Worm (Caenorhabditis elegans) whole organism, L2 larva: ENCODE results near the gene lgc-38.

Experiments used
- R02D3.7 ChIP-seq: fragments of 150-350 bp; optimal IDR thresholded peaks from 2 replicates; lab custom pipeline; 2014; ENCODE audit warnings: missing biosample characterization, missing genetic modification characterization
- Y55F3AM.14 ChIP-seq: fragments of 200-800 bp; sonication (Bioruptor generic); optimal IDR thresholded peaks from 2 replicates; lab custom pipeline; 2018; ENCODE audit warnings: mild to moderate bottlenecking, missing genetic modification characterization, missing compliant biosample characterization
- ZK546.5 ChIP-seq: sonication (generic microtip); optimal IDR thresholded peaks from 2 replicates; lab custom pipeline; 2017; ENCODE audit warnings: missing biosample characterization, missing genetic modification characterization
- alr-1 ChIP-seq: fragments of 150-350 bp; optimal IDR thresholded peaks from 2 replicates; lab custom pipeline; 2014; ENCODE audit warnings: missing biosample characterization, missing genetic modification characterization
- aly-2 ChIP-seq: fragments of 150-350 bp; optimal IDR thresholded peaks from 2 replicates; lab custom pipeline; 2014; ENCODE audit warnings: missing biosample characterization, missing genetic modification characterization
- ama-1 ChIP-seq: fragments of 150-350 bp; optimal IDR thresholded peaks from 2 replicates; lab custom pipeline; 2018; ENCODE audit warnings: inconsistent platforms
- blmp-1 ChIP-seq: sonication (generic microtip); optimal IDR thresholded peaks from 2 replicates; lab custom pipeline; 2017; ENCODE audit warnings: missing genetic modification characterization, mild to moderate bottlenecking, missing compliant biosample characterization, antibody characterized with exemption, moderate library complexity; ENCODE audit not compliant: insufficient read depth
- ceh-16 ChIP-seq: fragments of 150-350 bp; optimal IDR thresholded peaks from 2 replicates; lab custom pipeline; 2014; ENCODE audit warnings: missing biosample characterization, missing genetic modification characterization
- ceh-82 ChIP-seq: fragments of 150-350 bp; optimal IDR thresholded peaks from 2 replicates; lab custom pipeline; 2014; ENCODE audit warnings: missing biosample characterization, missing genetic modification characterization
- crh-2 ChIP-seq: sonication (generic microtip); optimal IDR thresholded peaks from 2 replicates; lab custom pipeline; 2017; ENCODE audit warnings: missing biosample characterization, missing genetic modification characterization
- dmd-4 ChIP-seq: sonication (generic microtip); optimal IDR thresholded peaks from 2 replicates; lab custom pipeline; 2017; ENCODE audit warnings: missing biosample characterization, missing genetic modification characterization
- egl-27 ChIP-seq: sonication (generic microtip); optimal IDR thresholded peaks from 3 replicates; lab custom pipeline; 2017; ENCODE audit warnings: missing biosample characterization, missing genetic modification reagents, missing genetic modification characterization
- elt-1 ChIP-seq: fragments of 150-350 bp; optimal IDR thresholded peaks from 2 replicates; lab custom pipeline; 2014; ENCODE audit warnings: missing biosample characterization, missing genetic modification characterization
- elt-3 ChIP-seq: sonication (generic microtip); optimal IDR thresholded peaks from 2 replicates; lab custom pipeline; 2017; ENCODE audit warnings: missing biosample characterization, missing genetic modification characterization
- fos-1 ChIP-seq: fragments of 150-350 bp; optimal IDR thresholded peaks from 2 replicates; lab custom pipeline; 2014; ENCODE audit warnings: missing biosample characterization, missing genetic modification characterization
- gmeb-1 ChIP-seq: fragments of 150-350 bp; optimal IDR thresholded peaks from 2 replicates; lab custom pipeline; 2014; ENCODE audit warnings: missing biosample characterization, missing genetic modification characterization
- lin-11 ChIP-seq: fragments of 150-350 bp; sonication (generic microtip); optimal IDR thresholded peaks from 2 replicates; lab custom pipeline; 2014; ENCODE audit warnings: missing biosample characterization, missing genetic modification characterization, inconsistent platforms, mixed read lengths
- lin-13 ChIP-seq: fragments of 150-350 bp; optimal IDR thresholded peaks from 2 replicates; lab custom pipeline; 2014; ENCODE audit warnings: missing biosample characterization, missing genetic modification reagents, missing genetic modification characterization
- lin-39 ChIP-seq: fragments of 150-350 bp; optimal IDR thresholded peaks from 2 replicates; lab custom pipeline; 2014; ENCODE audit warnings: missing biosample characterization, missing genetic modification reagents, missing genetic modification characterization
- lsy-2 ChIP-seq, 2 experiments: fragments of 150-350 bp in 1 of 2; sonication (generic microtip) in 1 of 2; optimal IDR thresholded peaks; 2 replicates each; lab custom pipeline; 2014 to 2017; ENCODE audit warnings: missing biosample characterization in 2 of 2, missing genetic modification characterization in 2 of 2
- mab-5 ChIP-seq: fragments of 150-350 bp; optimal IDR thresholded peaks from 2 replicates; lab custom pipeline; 2014; ENCODE audit warnings: missing biosample characterization, missing genetic modification characterization
- mbf-1 ChIP-seq: sonication (generic microtip); optimal IDR thresholded peaks from 2 replicates; lab custom pipeline; 2017; ENCODE audit warnings: missing biosample characterization, missing genetic modification characterization
- mdl-1 ChIP-seq, 2 experiments: fragments of 150-350 bp in 1 of 2; sonication (generic microtip) in 1 of 2; optimal IDR thresholded peaks; 2 replicates each; lab custom pipeline; 2017; ENCODE audit warnings: missing biosample characterization in 2 of 2, missing genetic modification characterization in 2 of 2
- nhr-10 ChIP-seq: sonication (generic microtip); optimal IDR thresholded peaks from 2 replicates; lab custom pipeline; 2017; ENCODE audit warnings: missing biosample characterization, missing genetic modification characterization
- nhr-11 ChIP-seq: fragments of 150-350 bp; optimal IDR thresholded peaks from 2 replicates; lab custom pipeline; 2014; ENCODE audit warnings: missing biosample characterization, missing genetic modification characterization
- nhr-12 ChIP-seq: fragments of 150-350 bp; optimal IDR thresholded peaks from 2 replicates; lab custom pipeline; 2014; ENCODE audit warnings: missing biosample characterization, missing genetic modification characterization
- nhr-129 ChIP-seq: fragments of 150-350 bp; optimal IDR thresholded peaks from 2 replicates; lab custom pipeline; 2014; ENCODE audit warnings: missing biosample characterization, missing genetic modification characterization
- nhr-21 ChIP-seq: fragments of 150-350 bp; optimal IDR thresholded peaks from 2 replicates; lab custom pipeline; 2014; ENCODE audit warnings: missing biosample characterization, missing genetic modification characterization
- nhr-23 ChIP-seq: fragments of 150-350 bp; optimal IDR thresholded peaks from 2 replicates; lab custom pipeline; 2014; ENCODE audit warnings: missing biosample characterization, missing genetic modification reagents, missing genetic modification characterization
- nhr-237 ChIP-seq: fragments of 150-350 bp; optimal IDR thresholded peaks from 2 replicates; lab custom pipeline; 2014; ENCODE audit warnings: missing biosample characterization, missing genetic modification characterization
- nhr-25 ChIP-seq: fragments of 150-350 bp; sonication (generic microtip); optimal IDR thresholded peaks from 3 replicates; lab custom pipeline; 2014; ENCODE audit warnings: missing biosample characterization, missing genetic modification characterization
- nhr-6 ChIP-seq: fragments of 150-350 bp; optimal IDR thresholded peaks from 2 replicates; lab custom pipeline; 2014; ENCODE audit warnings: missing biosample characterization, missing genetic modification characterization
- nhr-77 ChIP-seq: fragments of 150-350 bp; optimal IDR thresholded peaks from 2 replicates; lab custom pipeline; 2014; ENCODE audit warnings: missing biosample characterization, missing genetic modification characterization
- peb-1 ChIP-seq: fragments of 150-350 bp; optimal IDR thresholded peaks from 2 replicates; lab custom pipeline; 2014; ENCODE audit warnings: missing biosample characterization, missing genetic modification characterization
- sem-4 ChIP-seq: fragments of 150-350 bp; optimal IDR thresholded peaks from 2 replicates; lab custom pipeline; 2014; ENCODE audit warnings: missing biosample characterization, missing genetic modification reagents, missing genetic modification characterization
- skn-1 ChIP-seq: sonication (generic microtip); optimal IDR thresholded peaks from 2 replicates; lab custom pipeline; 2017; ENCODE audit warnings: missing biosample characterization, missing genetic modification characterization
- sma-3 ChIP-seq: sonication (generic microtip); optimal IDR thresholded peaks from 2 replicates; lab custom pipeline; 2016; ENCODE audit warnings: missing genetic modification reagents, missing genetic modification characterization, missing compliant biosample characterization
- sma-9 ChIP-seq, 2 experiments: fragments of 150-350 bp in 1 of 2; sonication (generic microtip) in 1 of 2; optimal IDR thresholded peaks; 2 replicates each; lab custom pipeline; 2014 to 2016; ENCODE audit warnings: missing genetic modification characterization in 2 of 2, mild to moderate bottlenecking in 1 of 2, missing biosample characterization in 1 of 2, missing compliant biosample characterization in 1 of 2, missing genetic modification reagents in 1 of 2, moderate library complexity in 1 of 2
- snpc-4 ChIP-seq: fragments of 150-350 bp; optimal IDR thresholded peaks from 2 replicates; lab custom pipeline; 2014; ENCODE audit warnings: missing biosample characterization, missing genetic modification characterization
- unc-39 ChIP-seq: fragments of 150-350 bp; optimal IDR thresholded peaks from 2 replicates; lab custom pipeline; 2014; ENCODE audit warnings: missing biosample characterization, missing genetic modification characterization
- unc-55 ChIP-seq: fragments of 150-350 bp; sonication (generic microtip); optimal IDR thresholded peaks from 3 replicates; lab custom pipeline; 2014; ENCODE audit warnings: missing biosample characterization, missing genetic modification reagents, missing genetic modification characterization
- unc-62 ChIP-seq: fragments of 150-350 bp; optimal IDR thresholded peaks from 2 replicates; lab custom pipeline; 2014; ENCODE audit warnings: missing biosample characterization, missing genetic modification reagents, missing genetic modification characterization
- ztf-1 ChIP-seq: fragments of 200-800 bp; sonication (Bioruptor generic); conservative IDR thresholded peaks from 2 replicates; pipeline ENCODE4 v1.3.6; 2022; ENCODE audit warnings: missing genetic modification characterization, missing compliant biosample characterization
- ztf-11 ChIP-seq: sonication (generic microtip); optimal IDR thresholded peaks from 2 replicates; lab custom pipeline; 2017; ENCODE audit warnings: missing biosample characterization, missing genetic modification characterization
- ztf-4 ChIP-seq: fragments of 150-350 bp; optimal IDR thresholded peaks from 2 replicates; lab custom pipeline; 2014; ENCODE audit warnings: missing biosample characterization, missing genetic modification characterization

Gene lgc-38

DNA sequence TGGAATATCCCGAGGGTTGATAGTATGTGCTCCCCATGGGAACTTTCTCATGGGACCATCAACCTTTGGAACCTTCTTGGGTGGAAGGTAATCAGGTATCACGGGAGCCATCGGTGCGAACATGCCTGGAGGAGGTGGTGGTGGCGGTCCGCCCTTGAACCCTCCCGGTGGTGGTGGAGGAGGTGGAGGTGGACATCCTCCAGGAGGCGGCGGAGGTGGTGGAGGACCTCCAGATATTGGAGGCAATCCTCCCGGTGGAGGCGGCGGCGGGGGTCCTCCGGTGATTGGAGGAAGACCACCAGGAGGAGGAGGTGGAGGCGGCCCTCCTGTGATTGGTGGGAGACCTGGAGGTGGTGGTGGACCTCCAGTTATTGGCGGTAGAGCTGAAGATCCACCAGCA, 16.9 kb downstream of the lgc-38 start:
- TF ChIP-seq crh-2 (no peak), gmeb-1 (tag; lab: Kevin White, UChicago) (no peak), dmd-4 (no peak), elt-3 (tag; lab: Kevin White, UChicago) (no peak), Y55F3AM.14 (no peak), lin-11 (tag; lab: Kevin White, UChicago) (no peak), blmp-1 (tag; lab: Kevin White, UChicago) (no peak), unc-55 (GFP tag; lab: Kevin White, UChicago) (no peak), ztf-1 (GFP tag; lab: Robert Waterston, UW) (no peak), elt-1 (tag; lab: Kevin White, UChicago) (no peak), ceh-82 (tag; lab: Kevin White, UChicago) (no peak), egl-27 (tag; lab: Kevin White, UChicago) (no peak), nhr-12 (no peak), nhr-11 (no peak), ama-1 (lab: Kevin White, UChicago) (no peak), aly-2 (tag; lab: Kevin White, UChicago) (no peak), mbf-1 (no peak), ztf-11 (no peak), fos-1 (tag; lab: Kevin White, UChicago) (no peak)

DNA sequence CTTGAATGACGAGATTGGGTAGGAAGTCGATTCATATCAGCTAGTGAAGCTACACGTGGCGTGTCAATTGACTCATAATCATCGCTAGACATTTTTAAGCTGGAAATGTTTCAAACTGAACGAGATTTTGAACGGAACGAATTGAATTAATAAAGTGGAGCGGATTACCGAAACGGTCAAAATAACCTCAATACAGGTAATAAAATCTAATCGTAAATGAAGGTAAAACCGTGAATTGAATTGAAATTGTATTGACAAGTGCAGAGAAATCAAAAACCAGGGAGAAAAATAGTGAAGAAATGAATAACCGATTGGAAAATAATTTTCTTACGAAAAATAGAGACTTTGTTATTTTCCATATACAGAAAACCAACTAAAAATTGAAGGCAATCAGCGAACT, 20.2 kb downstream of the lgc-38 start, which contains the start of gene cyk-1:
Gene cyk-1, minus strand, starts transcription at position 101 of the 400 bp plus-strand sequence.
- TF ChIP-seq sma-9 (GFP tag; optimal IDR thresholded peaks at IDR 0.05; lab: Kevin White, UChicago) = no peak
- no peak for TF ChIP-seq sma-9 (tag; optimal IDR thresholded peaks at IDR 0.05; lab: Kevin White, UChicago)
- no peak for TF ChIP-seq nhr-12
- no peak for TF ChIP-seq Y55F3AM.14
- TF ChIP-seq ama-1 (lab: Kevin White, UChicago) = no peak
- no peak for TF ChIP-seq egl-27 (tag; lab: Kevin White, UChicago)
- TF ChIP-seq unc-55 (GFP tag; lab: Kevin White, UChicago) = no peak
- no peak for TF ChIP-seq nhr-77 (tag; lab: Kevin White, UChicago)
- TF ChIP-seq ceh-16 (tag; lab: Kevin White, UChicago) = no peak
- no peak for TF ChIP-seq gmeb-1 (tag; lab: Kevin White, UChicago)
- TF ChIP-seq peb-1 (tag; lab: Kevin White, UChicago) = no peak
- TF ChIP-seq ztf-1 (GFP tag; lab: Robert Waterston, UW) = no peak
- TF ChIP-seq skn-1 = no peak
- no peak for TF ChIP-seq aly-2 (tag; lab: Kevin White, UChicago)
- TF ChIP-seq blmp-1 (tag; lab: Kevin White, UChicago) = no peak
- no peak for TF ChIP-seq lin-39 (tag; lab: Kevin White, UChicago)
- TF ChIP-seq fos-1 (tag; lab: Kevin White, UChicago) = no peak
- TF ChIP-seq ceh-82 (tag; lab: Kevin White, UChicago) = no peak

DNA sequence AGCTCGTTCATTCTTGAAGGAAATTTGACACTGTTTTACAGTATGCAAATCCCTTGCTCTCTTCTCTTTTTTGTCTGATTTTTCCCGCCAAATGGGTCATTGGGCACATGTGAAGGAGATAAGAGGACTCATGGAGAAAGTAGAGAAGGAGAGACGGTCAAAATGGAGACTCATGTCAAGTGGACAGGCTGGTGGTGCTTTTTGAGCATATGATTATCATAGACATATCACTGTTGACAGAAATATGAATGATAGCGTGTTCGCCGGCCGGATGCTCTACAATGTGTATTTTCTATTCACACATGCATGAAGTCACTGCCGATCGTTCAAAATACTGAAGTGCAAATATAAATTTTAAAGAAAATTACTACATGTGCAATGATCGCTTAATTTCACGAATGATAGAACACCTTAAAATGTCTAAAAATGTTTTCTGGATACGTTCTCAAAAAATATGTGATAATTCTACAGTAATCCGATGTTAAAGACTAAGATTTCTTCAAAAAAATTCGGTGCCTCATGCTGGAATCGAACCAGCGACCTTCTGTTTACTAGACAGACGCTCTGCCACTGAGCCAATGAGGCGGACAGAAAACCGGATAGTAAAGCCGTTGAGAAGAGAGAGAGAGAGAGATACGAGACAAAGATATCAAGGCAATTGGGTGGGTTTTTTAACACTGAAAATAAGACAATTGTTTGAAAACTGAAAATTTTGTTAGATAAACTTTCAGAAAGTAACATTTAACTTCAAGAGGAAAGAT, 21.3 kb downstream of the lgc-38 start:
- TF ChIP-seq egl-27 (tag; lab: Kevin White, UChicago) = no peak
- no peak for TF ChIP-seq ZK546.5 (tag; lab: Kevin White, UChicago)
- peak; percentile 49 for TF ChIP-seq sma-9 (GFP tag; optimal IDR thresholded peaks at IDR 0.05; lab: Kevin White, UChicago)
- TF ChIP-seq sma-9 (tag; optimal IDR thresholded peaks at IDR 0.05; lab: Kevin White, UChicago) = no peak
- TF ChIP-seq sma-3 (GFP tag; lab: Kevin White, UChicago) = peak; percentile 18
- TF ChIP-seq crh-2 = peak; percentile 43
- no peak for TF ChIP-seq blmp-1 (tag; lab: Kevin White, UChicago)
- TF ChIP-seq nhr-6 (tag; lab: Kevin White, UChicago) = no peak
- TF ChIP-seq aly-2 (tag; lab: Kevin White, UChicago) = no peak
- no peak for TF ChIP-seq unc-62 (GFP tag; lab: Kevin White, UChicago)
- no peak for TF ChIP-seq nhr-25
- no peak for TF ChIP-seq ztf-4 (tag; lab: Kevin White, UChicago)
- TF ChIP-seq gmeb-1 (tag; lab: Kevin White, UChicago) = peak; percentile 27
- TF ChIP-seq elt-3 (tag; lab: Kevin White, UChicago) = no peak
- no peak for TF ChIP-seq nhr-23
- no peak for TF ChIP-seq mbf-1
- no peak for TF ChIP-seq dmd-4
- no peak for TF ChIP-seq nhr-21
- no peak for TF ChIP-seq nhr-10 (tag; lab: Kevin White, UChicago)
- TF ChIP-seq mdl-1 (tag; optimal IDR thresholded peaks at IDR 0.05; lab: Kevin White, UChicago) = no peak
- TF ChIP-seq peb-1 (tag; lab: Kevin White, UChicago) = no peak
- no peak for TF ChIP-seq alr-1 (tag; lab: Kevin White, UChicago)
- TF ChIP-seq R02D3.7 = no peak
- TF ChIP-seq nhr-12 = no peak
- no peak for TF ChIP-seq ceh-16 (tag; lab: Kevin White, UChicago)
- no peak for TF ChIP-seq lin-39 (tag; lab: Kevin White, UChicago)
- TF ChIP-seq mab-5 (tag; lab: Kevin White, UChicago) = no peak
- no peak for TF ChIP-seq unc-39 (tag; lab: Kevin White, UChicago)
- TF ChIP-seq sem-4 = no peak
- no peak for TF ChIP-seq nhr-237 (tag; lab: Kevin White, UChicago)
- no peak for TF ChIP-seq ztf-11
- no peak for TF ChIP-seq fos-1 (tag; lab: Kevin White, UChicago)
- TF ChIP-seq lin-13 = peak; percentile 27
- peak in 1 of 2 experiments; percentile 52 for TF ChIP-seq lsy-2 (tag; optimal IDR thresholded peaks at IDR 0.05; lab: Kevin White, UChicago)
- no peak for TF ChIP-seq ama-1 (lab: Kevin White, UChicago)
- TF ChIP-seq nhr-129 = peak; percentile 62
- TF ChIP-seq snpc-4 = peak; percentile 94
